Fruit fly (Drosophila melanogaster) whole organism, embryonic: ENCODE measurements around the gene Rbcn-3B.

Experiments used
- Adf1 ChIP-seq: fragments of 200-800 bp; sonication (Bioruptor generic); IDR thresholded peaks from 2 replicates; pipeline ENCODE4 v1.3.6; 2022; ENCODE audit warnings: missing biosample characterization, missing genetic modification characterization
- CG10209 ChIP-seq: fragments of 200-800 bp; sonication (Bioruptor generic); optimal IDR thresholded peaks from 3 replicates; lab custom pipeline; 2017; ENCODE audit warnings: missing biosample characterization, mild to moderate bottlenecking, missing genetic modification characterization, missing genetic modification reagents
- CG10267 ChIP-seq: fragments of 200-800 bp; sonication (Bioruptor generic); optimal IDR thresholded peaks from 2 replicates; lab custom pipeline; 2018; ENCODE audit warnings: missing biosample characterization, mild to moderate bottlenecking, missing genetic modification characterization, moderate library complexity
- CG10366 ChIP-seq: fragments of 200-800 bp; sonication (Bioruptor generic); IDR thresholded peaks from 2 replicates; pipeline ENCODE4 v1.3.6; 2022; ENCODE audit warnings: missing biosample characterization, missing genetic modification characterization
- CG10654 ChIP-seq: fragments of 200-800 bp; sonication (Bioruptor generic); optimal IDR thresholded peaks from 2 replicates; lab custom pipeline; 2016; ENCODE audit warnings: missing biosample characterization, missing genetic modification characterization
- CG11085 ChIP-seq: fragments of 200-800 bp; sonication (Bioruptor generic); IDR thresholded peaks from 2 replicates; pipeline ENCODE4 v1.3.6; 2022; ENCODE audit warnings: missing biosample characterization, missing genetic modification characterization
- CG11247 ChIP-seq: fragments of 200-800 bp; sonication (Bioruptor generic); IDR thresholded peaks from 2 replicates; pipeline ENCODE4 v1.3.6; 2022; ENCODE audit warnings: missing biosample characterization, missing genetic modification characterization
- CG1233 ChIP-seq: fragments of 200-800 bp; sonication (Bioruptor generic); optimal IDR thresholded peaks from 4 replicates; lab custom pipeline; 2018; ENCODE audit warnings: missing biosample characterization, mild to moderate bottlenecking, missing genetic modification characterization
- CG12659 ChIP-seq: fragments of 200-800 bp; sonication (Bioruptor generic); optimal IDR thresholded peaks from 3 replicates; lab custom pipeline; 2017; ENCODE audit warnings: mild to moderate bottlenecking, missing biosample characterization, missing genetic modification reagents, missing genetic modification characterization
- CG13123 ChIP-seq: fragments of 200-800 bp; sonication (Bioruptor generic); optimal IDR thresholded peaks from 2 replicates; lab custom pipeline; 2016; ENCODE audit warnings: missing biosample characterization, missing genetic modification characterization
- CG15269 ChIP-seq: fragments of 200-800 bp; sonication (Bioruptor generic); optimal IDR thresholded peaks from 2 replicates; lab custom pipeline; 2018; ENCODE audit warnings: missing biosample characterization, mild to moderate bottlenecking, missing genetic modification characterization, moderate library complexity
- CG1529 ChIP-seq: fragments of 200-800 bp; sonication (Bioruptor generic); optimal IDR thresholded peaks from 3 replicates; lab custom pipeline; 2018; ENCODE audit warnings: missing biosample characterization, missing genetic modification characterization
- CG16863 ChIP-seq: fragments of 200-800 bp; sonication (Bioruptor generic); optimal IDR thresholded peaks from 3 replicates; lab custom pipeline; 2016; ENCODE audit warnings: missing biosample characterization, missing genetic modification characterization
- CG17328 ChIP-seq: fragments of 200-800 bp; sonication (Bioruptor generic); IDR thresholded peaks from 2 replicates; pipeline ENCODE4 v1.3.6; 2022; ENCODE audit warnings: missing biosample characterization, missing genetic modification characterization
- CG2202 ChIP-seq: fragments of 200-800 bp; sonication (Bioruptor generic); optimal IDR thresholded peaks from 2 replicates; lab custom pipeline; 2018; ENCODE audit warnings: missing biosample characterization, mild to moderate bottlenecking, missing genetic modification characterization
- CG30403 ChIP-seq: fragments of 200-800 bp; sonication (Bioruptor generic); optimal IDR thresholded peaks from 3 replicates; lab custom pipeline; 2016; ENCODE audit warnings: missing biosample characterization, missing genetic modification characterization
- CG43689 ChIP-seq: fragments of 200-800 bp; sonication (Bioruptor generic); IDR thresholded peaks from 2 replicates; pipeline ENCODE4 v1.3.6; 2022; ENCODE audit warnings: missing biosample characterization, missing genetic modification characterization
- CG6765 ChIP-seq: fragments of 200-800 bp; sonication (Bioruptor generic); optimal IDR thresholded peaks from 3 replicates; lab custom pipeline; 2017; ENCODE audit warnings: missing biosample characterization, mild to moderate bottlenecking, missing genetic modification characterization
- CG7963 ChIP-seq: fragments of 200-800 bp; sonication (Bioruptor generic); IDR thresholded peaks from 3 replicates; pipeline ENCODE4 v1.3.6; 2022; ENCODE audit warnings: missing biosample characterization, missing genetic modification characterization; ENCODE audit not compliant: partially characterized antibody
- CG8281 ChIP-seq: fragments of 200-800 bp; sonication (Bioruptor generic); optimal IDR thresholded peaks from 2 replicates; lab custom pipeline; 2018; ENCODE audit warnings: missing biosample characterization, mild to moderate bottlenecking, missing genetic modification characterization, moderate library complexity
- CG8924 ChIP-seq: fragments of 200-800 bp; optimal IDR thresholded peaks from 3 replicates; lab custom pipeline; 2019; ENCODE audit warnings: missing biosample characterization, mild to moderate bottlenecking, missing genetic modification characterization, moderate library complexity
- CG9876 ChIP-seq: fragments of 200-800 bp; sonication (Bioruptor generic); optimal IDR thresholded peaks from 2 replicates; lab custom pipeline; 2016; ENCODE audit warnings: missing biosample characterization, missing genetic modification characterization
- Chrac-16 ChIP-seq: fragments of 200-800 bp; sonication (Bioruptor generic); optimal IDR thresholded peaks from 3 replicates; lab custom pipeline; 2016; ENCODE audit warnings: missing biosample characterization, missing genetic modification characterization
- Dad ChIP-seq: fragments of 200-800 bp; sonication (Bioruptor generic); optimal IDR thresholded peaks from 3 replicates; lab custom pipeline; 2016; ENCODE audit warnings: missing biosample characterization, missing genetic modification characterization
- Dip2 ChIP-seq: fragments of 200-800 bp; sonication (Bioruptor generic); IDR thresholded peaks from 2 replicates; pipeline ENCODE4 v1.3.6; 2022; ENCODE audit warnings: missing biosample characterization, missing genetic modification characterization
- Doc2 ChIP-seq: fragments of 200-800 bp; sonication (Bioruptor generic); IDR thresholded peaks from 2 replicates; pipeline ENCODE4 v1.3.6; 2022; ENCODE audit warnings: missing biosample characterization, missing genetic modification characterization
- Dref ChIP-seq: fragments of 200-800 bp; sonication (Bioruptor generic); IDR thresholded peaks from 2 replicates; pipeline ENCODE4 v1.3.6; 2022; ENCODE audit warnings: missing biosample characterization, missing genetic modification characterization
- Drgx ChIP-seq: fragments of 200-800 bp; sonication (Bioruptor generic); IDR thresholded peaks from 2 replicates; pipeline ENCODE4 v1.3.6; 2022; ENCODE audit warnings: missing biosample characterization, missing genetic modification characterization
- Eip74EF ChIP-seq, 2 experiments: fragments of 200-800 bp in 1 of 2; fragments of >200 bp in 1 of 2; sonication (Bioruptor generic) in 1 of 2; optimal IDR thresholded peaks; 2 replicates each; lab custom pipeline; 2017 to 2019; ENCODE audit warnings: missing biosample characterization in 2 of 2, missing genetic modification characterization in 2 of 2, mild to moderate bottlenecking in 1 of 2, moderate library complexity in 1 of 2
- GATAe ChIP-seq: fragments of 200-800 bp; sonication (Bioruptor generic); conservative IDR thresholded peaks from 2 replicates; pipeline ENCODE4 v1.3.6; 2022; ENCODE audit warnings: missing biosample characterization, missing genetic modification characterization
- Hr78 ChIP-seq, 2 experiments: fragments of 200-800 bp in 1 of 2; fragments of >200 bp in 1 of 2; sonication (Bioruptor generic) in 1 of 2; optimal IDR thresholded peaks; 2 replicates each; lab custom pipeline; 2017 to 2019; ENCODE audit warnings: missing biosample characterization in 2 of 2, missing genetic modification characterization in 2 of 2, mild to moderate bottlenecking in 1 of 2, moderate library complexity in 1 of 2
- Kr ChIP-seq: fragments of 200-800 bp; sonication (Bioruptor generic); optimal IDR thresholded peaks from 2 replicates; lab custom pipeline; 2017; ENCODE audit warnings: missing biosample characterization, mild to moderate bottlenecking, missing genetic modification characterization
- Mad ChIP-seq: fragments of 200-800 bp; sonication (Bioruptor generic); optimal IDR thresholded peaks from 2 replicates; lab custom pipeline; 2016; ENCODE audit warnings: missing biosample characterization, missing genetic modification characterization
- Oaz ChIP-seq: fragments of 200-800 bp; sonication (Bioruptor generic); IDR thresholded peaks from 2 replicates; pipeline ENCODE4 v1.3.6; 2022; ENCODE audit warnings: missing biosample characterization, missing genetic modification characterization
- Optix ChIP-seq: fragments of 200-800 bp; sonication (Bioruptor generic); IDR thresholded peaks from 3 replicates; pipeline ENCODE4 v1.3.6; 2022; ENCODE audit warnings: missing biosample characterization, missing genetic modification characterization
- Rx ChIP-seq: fragments of 200-800 bp; sonication (Bioruptor generic); IDR thresholded peaks from 2 replicates; pipeline ENCODE4 v1.3.6; 2022; ENCODE audit warnings: missing biosample characterization, missing genetic modification characterization
- Stat92E ChIP-seq, 3 experiments: fragments of >200 bp in 2 of 3; fragments of 200-800 bp in 1 of 3; sonication (Bioruptor generic) in 1 of 3; optimal IDR thresholded peaks; 2 replicates each; lab custom pipeline; 2017 to 2019; ENCODE audit warnings: missing biosample characterization in 3 of 3, missing genetic modification characterization in 3 of 3, mild to moderate bottlenecking in 1 of 3, moderate library complexity in 1 of 3
- br ChIP-seq: fragments of >200 bp; optimal IDR thresholded peaks from 2 replicates; lab custom pipeline; 2017
- cg ChIP-seq: fragments of 200-800 bp; sonication (Bioruptor generic); optimal IDR thresholded peaks from 3 replicates; lab custom pipeline; 2019; ENCODE audit warnings: missing biosample characterization, mild to moderate bottlenecking, missing genetic modification characterization, moderate library complexity
- crc ChIP-seq: fragments of 200-800 bp; sonication (Bioruptor generic); optimal IDR thresholded peaks from 2 replicates; lab custom pipeline; 2016; ENCODE audit warnings: missing biosample characterization, missing genetic modification characterization
- disco-r ChIP-seq: fragments of 200-800 bp; sonication (Bioruptor generic); optimal IDR thresholded peaks from 2 replicates; lab custom pipeline; 2016; ENCODE audit warnings: missing biosample characterization, missing genetic modification characterization
- dpn ChIP-seq, 2 experiments: fragments of 200-800 bp; sonication (Bioruptor generic); optimal IDR thresholded peaks; 3 replicates each; lab custom pipeline; 2016; ENCODE audit warnings: missing biosample characterization in 2 of 2, missing genetic modification characterization in 2 of 2
- eve ChIP-seq, 2 experiments: fragments of >200 bp; optimal IDR thresholded peaks; 2 replicates each; lab custom pipeline; 2017; ENCODE audit warnings: missing biosample characterization in 2 of 2, missing genetic modification characterization in 2 of 2
- fd3F ChIP-seq: fragments of 200-800 bp; sonication (Bioruptor generic); optimal IDR thresholded peaks from 2 replicates; lab custom pipeline; 2018; ENCODE audit warnings: missing biosample characterization, mild to moderate bottlenecking, missing genetic modification characterization, moderate library complexity
- hb ChIP-seq: fragments of 200-800 bp; sonication (Bioruptor generic); IDR thresholded peaks from 3 replicates; pipeline ENCODE4 v1.3.6; 2022; ENCODE audit warnings: missing biosample characterization, missing genetic modification characterization; ENCODE audit not compliant: partially characterized antibody
- odd ChIP-seq: fragments of 200-800 bp; sonication (Bioruptor generic); optimal IDR thresholded peaks from 2 replicates; lab custom pipeline; 2017; ENCODE audit warnings: missing biosample characterization, mild to moderate bottlenecking, missing genetic modification characterization
- pnt ChIP-seq: fragments of 200-800 bp; sonication (Bioruptor generic); optimal IDR thresholded peaks from 3 replicates; lab custom pipeline; 2016; ENCODE audit warnings: missing biosample characterization, missing genetic modification characterization
- rib ChIP-seq: fragments of 200-800 bp; sonication (Bioruptor generic); IDR thresholded peaks from 2 replicates; pipeline ENCODE4 v1.3.6; 2022; ENCODE audit warnings: missing biosample characterization, missing genetic modification characterization
- trem ChIP-seq: fragments of 200-800 bp; optimal IDR thresholded peaks from 3 replicates; lab custom pipeline; 2019; ENCODE audit warnings: missing biosample characterization, mild to moderate bottlenecking, missing genetic modification characterization, moderate library complexity
- vnd ChIP-seq: fragments of 200-800 bp; sonication (Bioruptor generic); IDR thresholded peaks from 3 replicates; pipeline ENCODE4 v1.3.6; 2022; ENCODE audit warnings: missing biosample characterization, missing genetic modification characterization; ENCODE audit not compliant: partially characterized antibody
- wek ChIP-seq: fragments of 200-800 bp; sonication (Bioruptor generic); optimal IDR thresholded peaks from 3 replicates; lab custom pipeline; 2018; ENCODE audit warnings: missing biosample characterization, mild to moderate bottlenecking, missing genetic modification characterization, moderate library complexity
- z ChIP-seq: fragments of 200-800 bp; sonication (Bioruptor generic); IDR thresholded peaks from 3 replicates; pipeline ENCODE4 v1.3.6; 2022; ENCODE audit warnings: missing biosample characterization, missing genetic modification characterization

Rbcn-3B gene

dm6 chrX:1947900-1948374 lies 39.2 kb downstream of the Rbcn-3B start (continued):
- TF ChIP-seq CG43689 (no peak), Rx (GFP tag; lab: Robert Waterston, UW) (no peak), Dref (no peak), Drgx (GFP tag; lab: Robert Waterston, UW) (no peak), cg (GFP tag; lab: Kevin White, UChicago) (peak; percentile 80), Hr78 (GFP tag; optimal IDR thresholded peaks at IDR 0.05; lab: Kevin White, UChicago) (no peak), CG10267 (no peak), Dad (GFP tag; lab: Kevin White, UChicago) (no peak), Dip2 (GFP tag; lab: Robert Waterston, UW) (no peak), Doc2 (GFP tag; lab: Robert Waterston, UW) (no peak), Kr (GFP tag; lab: Kevin White, UChicago) (peak; percentile 5), fd3F (GFP tag; lab: Kevin White, UChicago) (no peak), wek (GFP tag; lab: Kevin White, UChicago) (no peak), Oaz (GFP tag; lab: Robert Waterston, UW) (no peak), CG7963 (GFP tag; lab: Robert Waterston, UW) (no peak), CG10209 (GFP tag; lab: Kevin White, UChicago) (no peak), pnt (GFP tag; lab: Kevin White, UChicago) (no peak), CG15269 (tag; lab: Kevin White, UChicago) (no peak), disco-r (no peak), CG16863 (no peak), CG13123 (GFP tag; lab: Kevin White, UChicago) (no peak), CG1529 (GFP tag; lab: Kevin White, UChicago) (no peak), eve (GFP tag; optimal IDR thresholded peaks at IDR 0.05; lab: Kevin White, UChicago) (no peak), CG17328 (GFP tag; lab: Robert Waterston, UW) (no peak), trem (tag; lab: Kevin White, UChicago) (no peak), br (lab: Kevin White, UChicago) (no peak), CG10366 (GFP tag; lab: Robert Waterston, UW) (no peak), CG8281 (tag; lab: Kevin White, UChicago) (no peak), hb (GFP tag; lab: Robert Waterston, UW) (no peak), CG12659 (GFP tag; lab: Kevin White, UChicago) (no peak), GATAe (GFP tag; lab: Robert Waterston, UW) (0 out of 2 replicates have a peak, but pooled peaks have one; percentile 6), CG6765 (GFP tag; lab: Kevin White, UChicago) (no peak), crc (GFP tag; lab: Kevin White, UChicago) (no peak), CG11247 (GFP tag; lab: Robert Waterston, UW) (no peak), Adf1 (GFP tag; lab: Robert Waterston, UW) (no peak), CG11085 (GFP tag; lab: Robert Waterston, UW) (no peak), rib (GFP tag; lab: Robert Waterston, UW) (no peak), CG9876 (no peak), CG8924 (tag; lab: Kevin White, UChicago) (peak; percentile 11), Mad (no peak), CG30403 (GFP tag; lab: Kevin White, UChicago) (no peak), CG2202 (tag; lab: Kevin White, UChicago) (no peak), dpn (GFP tag; optimal IDR thresholded peaks at IDR 0.05; lab: Kevin White, UChicago) (no peak), CG1233 (GFP tag; lab: Kevin White, UChicago) (no peak), z (GFP tag; lab: Robert Waterston, UW) (0 out of 3 replicates have a peak, but pooled peaks have one; percentile 34), odd (GFP tag; lab: Kevin White, UChicago) (peak; percentile 49), vnd (GFP tag; lab: Robert Waterston, UW) (no peak), Chrac-16 (GFP tag; lab: Kevin White, UChicago) (no peak), Optix (GFP tag; lab: Robert Waterston, UW) (no peak), Eip74EF (GFP tag; optimal IDR thresholded peaks at IDR 0.05; lab: Kevin White, UChicago) (no peak), Stat92E (GFP tag; optimal IDR thresholded peaks at IDR 0.05; lab: Kevin White, UChicago) (no peak), CG10654 (GFP tag; lab: Kevin White, UChicago) (no peak)
